Fruit fly (Drosophila melanogaster): Measurements from ENCODE around the gene gnu.

- TF ChIP-seq CG8478 (optimal IDR thresholded peaks at IDR 0.05) (no peak), psq (optimal IDR thresholded peaks at IDR 0.05) (no peak)
Observed at dm6 chr3L:14801854-14802616, 1.1 kb downstream of the gnu start, which contains the start of gene NHP2.
